Fruit fly (Drosophila melanogaster): ENCODE data around the gene PGAP5.

DNA sequence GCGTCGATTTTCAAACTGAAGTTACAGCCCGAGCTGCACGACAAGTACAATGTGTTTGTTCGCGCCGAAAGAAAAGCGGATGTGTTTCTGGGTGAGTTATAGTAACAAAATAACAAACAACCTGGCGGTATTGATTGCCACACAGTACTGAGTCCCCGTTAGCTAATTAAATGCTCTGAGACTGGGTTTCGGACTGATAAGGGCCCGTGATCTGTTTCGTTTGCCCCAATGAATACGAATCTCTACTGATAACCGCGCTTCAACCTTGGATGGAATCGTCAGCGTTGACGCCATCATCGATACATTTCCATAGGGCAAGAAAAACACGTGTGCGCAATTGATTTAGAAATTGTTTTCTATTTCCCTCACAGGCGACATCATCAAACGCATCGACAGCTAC, 41.5 kb upstream of the PGAP5 start:
- TF ChIP-seq GATAd (GFP tag; optimal IDR thresholded peaks at IDR 0.05) (no peak), br (GFP tag; optimal IDR thresholded peaks at IDR 0.05) (no peak), tai (GFP tag; optimal IDR thresholded peaks at IDR 0.05) (no peak)
